Fruit fly (Drosophila melanogaster): ENCODE data around the gene Spn28F.

- TF ChIP-seq psq (GFP tag; optimal IDR thresholded peaks at IDR 0.05) (peak; percentile 88), lola (GFP tag; optimal IDR thresholded peaks at IDR 0.05) (no peak), usp (GFP tag; optimal IDR thresholded peaks at IDR 0.05) (no peak), Rel (GFP tag; optimal IDR thresholded peaks at IDR 0.05) (no peak), Rel (tag; optimal IDR thresholded peaks at IDR 0.05) (no peak), Jra (GFP tag; optimal IDR thresholded peaks at IDR 0.05) (no peak)
Observed at dm6 chr2L:8274127-8274526, 32.5 kb upstream of the Spn28F start.
